Worm (Caenorhabditis elegans) whole organism, mixed stage, embryonic: ENCODE data around the gene bpl-1.

Experiments used
- ceh-83 ChIP-seq: fragments of 200-800 bp; sonication (Bioruptor generic); optimal IDR thresholded peaks from 2 replicates; lab custom pipeline; 2018; ENCODE audit warnings: mild to moderate bottlenecking, missing genetic modification characterization, missing compliant biosample characterization
- lin-32 ChIP-seq: fragments of 200-800 bp; sonication (Bioruptor generic); optimal IDR thresholded peaks from 2 replicates; lab custom pipeline; 2018; ENCODE audit warnings: mild to moderate bottlenecking, missing genetic modification characterization, missing compliant biosample characterization
- lsy-2 ChIP-seq: fragments of 150-350 bp; optimal IDR thresholded peaks from 2 replicates; lab custom pipeline; 2014; ENCODE audit warnings: missing biosample characterization, missing genetic modification characterization
- nhr-12 ChIP-seq: fragments of 150-350 bp; optimal IDR thresholded peaks from 2 replicates; lab custom pipeline; 2014; ENCODE audit warnings: missing biosample characterization, missing genetic modification characterization
- nhr-28 ChIP-seq: fragments of 150-350 bp; optimal IDR thresholded peaks from 2 replicates; lab custom pipeline; 2014; ENCODE audit warnings: missing biosample characterization, missing genetic modification characterization
- nhr-76 ChIP-seq: sonication (generic microtip); optimal IDR thresholded peaks from 2 replicates; lab custom pipeline; 2017; ENCODE audit warnings: missing biosample characterization, missing genetic modification characterization
- pha-4 ChIP-seq: fragments of 150-350 bp; optimal IDR thresholded peaks from 2 replicates; lab custom pipeline; 2018; ENCODE audit warnings: missing biosample characterization, missing genetic modification reagents, missing genetic modification characterization
- sptf-1 ChIP-seq: sonication (generic microtip); optimal IDR thresholded peaks from 2 replicates; lab custom pipeline; 2017; ENCODE audit warnings: mild to moderate bottlenecking, missing genetic modification characterization, moderate library complexity, missing compliant biosample characterization
- unc-62 ChIP-seq: fragments of 150-350 bp; optimal IDR thresholded peaks from 2 replicates; lab custom pipeline; 2014; ENCODE audit warnings: missing biosample characterization, missing genetic modification reagents, missing genetic modification characterization

DNA sequence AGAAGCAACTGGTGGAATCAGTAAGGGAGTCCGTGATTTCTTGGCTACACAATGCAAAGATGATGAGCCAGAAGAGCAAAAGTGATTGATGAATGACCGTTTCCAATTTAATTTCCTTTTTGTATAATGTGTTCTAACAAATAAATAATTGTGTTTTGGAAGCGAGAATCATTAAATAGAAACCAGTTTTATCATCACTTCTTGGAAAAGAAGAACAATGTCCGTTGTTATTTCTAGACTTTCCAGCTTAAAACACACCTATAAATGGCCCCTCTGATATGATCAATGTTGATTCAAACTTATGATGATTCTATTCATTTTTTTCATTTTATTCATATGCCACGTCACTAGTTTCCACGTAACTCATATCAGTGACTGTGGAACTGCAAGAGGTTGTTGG is 32.1 kb downstream of the bpl-1 start, which contains the start of gene C29F5.8:
- no peak for TF ChIP-seq nhr-28 (tag; lab: Kevin White, UChicago)
- no peak for TF ChIP-seq nhr-76
- TF ChIP-seq ceh-83 (GFP tag; lab: Kevin White, UChicago) = no peak
- no peak for TF ChIP-seq lsy-2 (tag; lab: Kevin White, UChicago)
- no peak for TF ChIP-seq pha-4 (tag; lab: Kevin White, UChicago)
- no peak for TF ChIP-seq sptf-1 (tag; lab: Kevin White, UChicago)
- no peak for TF ChIP-seq lin-32
- no peak for TF ChIP-seq nhr-12 (tag; lab: Kevin White, UChicago)
- no peak for TF ChIP-seq unc-62 (GFP tag; lab: Kevin White, UChicago)
